Fruit fly (Drosophila melanogaster): Measurements from ENCODE around the gene CG17029.

Gene CG17029

dm6 chr3L:15956448-15957010, 20.1 kb upstream of the CG17029 start, which contains the start of gene elgi:
TSS of gene elgi (plus strand) at chr3L:15956550.
- peak; percentile 35 for TF ChIP-seq CG34367 (tag; optimal IDR thresholded peaks at IDR 0.05)
- TF ChIP-seq CG8301 (tag; optimal IDR thresholded peaks at IDR 0.05) = peak; percentile 22
- TF ChIP-seq rn (GFP tag; IDR thresholded peaks at IDR 0.05) = no peak
- peak; percentile 64 for TF ChIP-seq Pif1B (GFP tag; optimal IDR thresholded peaks at IDR 0.05)
- TF ChIP-seq gl (tag; optimal IDR thresholded peaks at IDR 0.05) = peak; percentile 29
- no peak for TF ChIP-seq fd96Ca (GFP tag; IDR thresholded peaks at IDR 0.05)
- peak; percentile 52 for TF ChIP-seq Snoo (tag; optimal IDR thresholded peaks at IDR 0.05)
- no peak for TF ChIP-seq D1 (tag; optimal IDR thresholded peaks at IDR 0.05)
- TF ChIP-seq Ets98B (GFP tag; IDR thresholded peaks at IDR 0.05) = peak; percentile 13; the same call in 1 of the 2 replicates
- peak; percentile 45 for TF ChIP-seq CG15710 (tag; optimal IDR thresholded peaks at IDR 0.05)
- no peak for TF ChIP-seq CG8159 (tag; optimal IDR thresholded peaks at IDR 0.05)
- peak; percentile 2 for TF ChIP-seq CG17806 (tag; optimal IDR thresholded peaks at IDR 0.05)
- TF ChIP-seq CG4496 (GFP tag; IDR thresholded peaks at IDR 0.05) = no peak
- peak; percentile 14 for TF ChIP-seq EcR (GFP tag; optimal IDR thresholded peaks at IDR 0.05)

- TF ChIP-seq gl (tag; optimal IDR thresholded peaks at IDR 0.05) (peak; percentile 24), CG10348 (GFP tag; IDR thresholded peaks at IDR 0.05) (no peak), CG15710 (tag; optimal IDR thresholded peaks at IDR 0.05) (no peak), CG34367 (tag; optimal IDR thresholded peaks at IDR 0.05) (peak; percentile 37), CG32121 (GFP tag; IDR thresholded peaks at IDR 0.05) (no peak), CG12605 (GFP tag; IDR thresholded peaks at IDR 0.05) (peak; percentile 64), Snoo (tag; optimal IDR thresholded peaks at IDR 0.05) (no peak), fd96Ca (GFP tag; IDR thresholded peaks at IDR 0.05) (peak; percentile 22; the same call in 1 of the 3 replicates), Ets98B (GFP tag; IDR thresholded peaks at IDR 0.05) (peak; percentile 40; the same call in 1 of the 2 replicates), rn (GFP tag; IDR thresholded peaks at IDR 0.05) (no peak), EcR (GFP tag; optimal IDR thresholded peaks at IDR 0.05) (peak; percentile 83), CG13204 (GFP tag; optimal IDR thresholded peaks at IDR 0.05) (no peak), CG4496 (GFP tag; IDR thresholded peaks at IDR 0.05) (no peak), CG9948 (tag; optimal IDR thresholded peaks at IDR 0.05) (no peak), CG8301 (tag; optimal IDR thresholded peaks at IDR 0.05) (no peak), CG17806 (tag; optimal IDR thresholded peaks at IDR 0.05) (no peak), CG14655 (GFP tag; optimal IDR thresholded peaks at IDR 0.05) (no peak), D1 (tag; optimal IDR thresholded peaks at IDR 0.05) (no peak), CG8159 (tag; optimal IDR thresholded peaks at IDR 0.05) (no peak), Pif1A (GFP tag; optimal IDR thresholded peaks at IDR 0.05) (no peak), Pif1B (GFP tag; optimal IDR thresholded peaks at IDR 0.05) (no peak)
Observed at dm6 chr3L:15958612-15959315, 17.9 kb upstream of the CG17029 start, which contains the start of gene CG17032. TSS of gene CG17032 (plus strand) at chr3L:15958843.

DNA sequence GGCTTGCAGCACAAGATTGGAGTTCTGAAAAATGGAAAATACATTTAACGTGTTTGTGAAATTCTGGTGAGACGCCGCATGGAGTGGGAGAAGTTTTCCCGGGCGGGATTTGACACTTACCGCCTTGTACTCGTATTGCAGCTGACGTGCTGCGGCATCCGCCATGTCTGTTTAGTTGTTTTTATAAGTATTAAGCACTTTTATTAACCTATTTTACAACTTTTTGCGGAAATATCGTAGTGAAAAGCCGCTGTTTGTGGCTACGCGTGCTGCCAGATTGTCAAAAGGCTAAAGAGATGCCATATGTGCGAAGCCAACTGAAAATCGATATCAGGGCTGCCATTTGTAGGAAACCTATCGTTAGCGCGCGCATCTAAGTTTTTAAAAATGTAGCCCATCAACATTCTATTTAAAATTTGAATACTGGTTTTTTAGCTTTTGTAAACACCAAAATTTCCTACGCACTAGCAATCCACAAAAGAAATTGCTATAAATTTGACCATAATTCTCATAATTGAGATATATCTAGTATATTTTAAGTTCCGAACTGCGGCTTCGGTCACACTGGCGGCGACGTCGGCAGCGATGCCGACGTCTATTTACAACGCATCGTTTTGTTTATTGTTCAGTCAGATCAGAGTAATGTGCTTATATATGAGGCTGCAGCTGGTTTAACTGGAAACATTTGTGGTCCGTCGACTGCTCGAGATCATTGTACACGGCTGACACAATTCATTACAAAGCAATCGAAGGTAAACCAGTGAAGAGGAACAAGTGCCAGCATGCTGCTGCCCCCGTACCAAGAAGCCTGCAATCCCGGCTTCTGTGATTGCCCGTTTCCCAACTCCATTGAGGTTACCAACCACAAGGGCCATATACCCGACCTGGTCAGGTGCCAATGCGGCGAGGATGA, 8.8 kb upstream of the CG17029 start, which contains the start of the genes Brr2 and CG10516:
TSS of gene Brr2 (minus strand) at position 285 of the 913 bp plus-strand sequence.
TSS of gene CG10516 (plus strand) at position 617 of the 913 bp plus-strand sequence.
- peak; percentile 93 for TF ChIP-seq EcR (GFP tag; optimal IDR thresholded peaks at IDR 0.05)
- no peak for TF ChIP-seq D1 (tag; optimal IDR thresholded peaks at IDR 0.05)
- no peak for TF ChIP-seq CG10348 (GFP tag; IDR thresholded peaks at IDR 0.05)
- peak; percentile 1 for TF ChIP-seq CG15710 (tag; optimal IDR thresholded peaks at IDR 0.05)
- TF ChIP-seq fd96Ca (GFP tag; IDR thresholded peaks at IDR 0.05) = 0 out of 3 replicates have a peak, but pooled peaks have one; percentile 33
- no peak for TF ChIP-seq Pif1A (GFP tag; optimal IDR thresholded peaks at IDR 0.05)
- no peak for TF ChIP-seq CG4496 (GFP tag; IDR thresholded peaks at IDR 0.05)
- no peak for TF ChIP-seq CG8159 (tag; optimal IDR thresholded peaks at IDR 0.05)

DNA sequence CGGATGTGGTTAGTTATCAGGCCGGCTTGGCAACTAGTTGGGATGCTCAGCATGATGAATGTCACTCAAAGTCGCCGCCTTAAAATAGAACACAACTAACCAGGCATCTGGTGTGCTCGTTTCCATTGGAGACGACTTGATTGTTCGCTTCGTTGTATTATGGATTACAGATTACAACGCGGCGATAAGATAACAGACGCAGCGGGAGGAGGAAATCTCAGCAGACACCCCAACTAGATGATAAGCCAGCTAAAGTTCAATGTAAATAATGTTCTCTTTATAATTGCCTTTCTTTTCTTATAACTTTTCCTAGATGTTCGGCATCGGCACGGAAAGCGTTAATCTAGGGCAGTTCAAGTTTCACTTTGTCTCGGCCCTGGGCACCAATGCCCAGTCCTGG, 8.0 kb upstream of the CG17029 start:
- TF ChIP-seq CG17806 (tag; optimal IDR thresholded peaks at IDR 0.05) = no peak
- no peak for TF ChIP-seq Pif1B (GFP tag; optimal IDR thresholded peaks at IDR 0.05)
- TF ChIP-seq rn (GFP tag; IDR thresholded peaks at IDR 0.05) = no peak
- no peak for TF ChIP-seq CG14655 (GFP tag; optimal IDR thresholded peaks at IDR 0.05)
- TF ChIP-seq gl (tag; optimal IDR thresholded peaks at IDR 0.05) = no peak
- TF ChIP-seq Snoo (tag; optimal IDR thresholded peaks at IDR 0.05) = no peak
- TF ChIP-seq CG13204 (GFP tag; optimal IDR thresholded peaks at IDR 0.05) = no peak
- no peak for TF ChIP-seq Pif1A (GFP tag; optimal IDR thresholded peaks at IDR 0.05)
- TF ChIP-seq D1 (tag; optimal IDR thresholded peaks at IDR 0.05) = no peak
- TF ChIP-seq CG12605 (GFP tag; IDR thresholded peaks at IDR 0.05) = no peak
- TF ChIP-seq CG10348 (GFP tag; IDR thresholded peaks at IDR 0.05) = no peak
- TF ChIP-seq CG9948 (tag; optimal IDR thresholded peaks at IDR 0.05) = no peak
- TF ChIP-seq fd96Ca (GFP tag; IDR thresholded peaks at IDR 0.05) = no peak
- TF ChIP-seq CG34367 (tag; optimal IDR thresholded peaks at IDR 0.05) = no peak
- TF ChIP-seq EcR (GFP tag; optimal IDR thresholded peaks at IDR 0.05) = no peak
- no peak for TF ChIP-seq CG8301 (tag; optimal IDR thresholded peaks at IDR 0.05)
- TF ChIP-seq CG32121 (GFP tag; IDR thresholded peaks at IDR 0.05) = no peak

DNA sequence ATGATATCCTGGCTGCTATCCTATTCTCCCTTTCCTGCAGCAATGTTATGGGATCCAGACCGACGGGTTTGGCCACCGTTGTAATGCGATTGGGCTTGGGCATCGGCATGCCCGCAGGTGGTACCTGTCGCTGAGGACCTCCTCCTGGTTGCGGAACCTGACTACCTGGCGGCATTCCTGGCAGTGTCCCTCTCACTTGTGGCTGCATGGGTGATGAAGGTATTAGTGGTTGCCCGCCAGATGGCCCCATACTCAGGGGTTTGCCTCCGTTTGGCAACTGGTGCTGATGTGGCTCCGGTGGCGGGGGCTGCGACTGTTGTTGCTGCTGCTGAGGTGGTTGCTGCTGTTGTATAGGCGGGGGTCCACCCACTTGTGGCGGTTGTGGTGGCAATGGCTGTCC, 2.5 kb upstream of the CG17029 start:
- TF ChIP-seq CG9948 (tag; optimal IDR thresholded peaks at IDR 0.05) = no peak
- no peak for TF ChIP-seq CG17806 (tag; optimal IDR thresholded peaks at IDR 0.05)
- TF ChIP-seq Pif1B (GFP tag; optimal IDR thresholded peaks at IDR 0.05) = no peak
- TF ChIP-seq rn (GFP tag; IDR thresholded peaks at IDR 0.05) = no peak
- no peak for TF ChIP-seq CG8159 (tag; optimal IDR thresholded peaks at IDR 0.05)
- TF ChIP-seq D1 (tag; optimal IDR thresholded peaks at IDR 0.05) = no peak
- TF ChIP-seq fd96Ca (GFP tag; IDR thresholded peaks at IDR 0.05) = no peak
- TF ChIP-seq EcR (GFP tag; optimal IDR thresholded peaks at IDR 0.05) = no peak
- no peak for TF ChIP-seq CG10348 (GFP tag; IDR thresholded peaks at IDR 0.05)
- no peak for TF ChIP-seq CG12605 (GFP tag; IDR thresholded peaks at IDR 0.05)
- no peak for TF ChIP-seq CG32121 (GFP tag; IDR thresholded peaks at IDR 0.05)
- TF ChIP-seq CG15710 (tag; optimal IDR thresholded peaks at IDR 0.05) = no peak
- TF ChIP-seq CG4496 (GFP tag; IDR thresholded peaks at IDR 0.05) = no peak

Measured in whole organism, pupa.